Fruit fly (Drosophila melanogaster): ENCODE results near the gene CG1136.

The CG1136 gene

DNA sequence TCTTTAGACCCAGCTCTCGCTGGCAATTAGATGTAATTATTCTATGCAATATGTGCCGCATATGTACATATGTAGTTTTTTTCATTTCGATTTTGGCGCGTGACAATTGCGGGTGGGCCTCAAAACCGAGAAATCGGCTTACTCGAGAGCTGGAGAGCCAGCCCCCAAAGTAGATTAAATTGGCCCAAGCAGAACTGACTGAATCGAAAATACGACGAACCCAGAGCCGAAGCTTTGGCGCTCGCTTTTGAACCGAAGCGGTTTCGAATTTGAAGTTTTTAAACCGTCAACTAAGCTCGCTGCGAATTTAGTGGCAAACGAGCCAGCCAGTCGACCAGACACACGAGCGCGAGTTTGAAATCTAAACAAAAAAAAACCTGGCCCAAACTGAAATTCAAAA, at the start of gene CG1136:
Gene CG1136, plus strand, starts transcription at position 308 of the 400 bp plus-strand sequence.
- TF ChIP-seq OdsH (GFP tag; optimal IDR thresholded peaks at IDR 0.05) (no peak), CrebA (GFP tag; optimal IDR thresholded peaks at IDR 0.05; ENCODE audit: borderline replicate concordance) (no peak), lola (GFP tag; optimal IDR thresholded peaks at IDR 0.05) (no peak), sage (GFP tag; optimal IDR thresholded peaks at IDR 0.05) (no peak), CG32264 (GFP tag; optimal IDR thresholded peaks at IDR 0.05) (no peak), pan (optimal IDR thresholded peaks at IDR 0.05) (no peak), psq (GFP tag; optimal IDR thresholded peaks at IDR 0.05) (no peak), CG9705 (GFP tag; optimal IDR thresholded peaks at IDR 0.05) (no peak)

DNA sequence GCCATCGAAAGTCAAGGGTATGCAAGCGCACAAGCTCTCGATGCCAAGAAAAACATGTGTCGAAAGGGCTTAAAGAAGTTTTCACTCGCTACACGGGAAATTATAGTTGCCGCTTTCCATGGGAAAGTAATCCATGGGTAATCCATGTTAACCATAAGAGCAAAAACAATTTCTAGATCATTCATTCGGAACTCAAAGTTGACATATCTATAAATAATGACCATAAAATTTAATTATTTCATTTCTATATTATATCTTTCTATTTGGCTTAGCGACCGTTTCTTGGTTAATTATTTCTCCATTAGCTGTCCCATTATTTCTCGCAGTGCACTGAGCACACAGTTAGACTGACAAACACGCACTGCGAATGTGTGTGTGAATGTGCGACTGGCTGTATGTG, 45.7 kb upstream of the CG1136 start:
- TF ChIP-seq dsf (GFP tag; optimal IDR thresholded peaks at IDR 0.05; ENCODE audit: borderline replicate concordance): no peak
- no peak for TF ChIP-seq woc (GFP tag; optimal IDR thresholded peaks at IDR 0.05)
- TF ChIP-seq Rel (GFP tag; optimal IDR thresholded peaks at IDR 0.05): no peak
- no peak for TF ChIP-seq Rel (tag; optimal IDR thresholded peaks at IDR 0.05)
- TF ChIP-seq pan (optimal IDR thresholded peaks at IDR 0.05): no peak
- TF ChIP-seq Myc (optimal IDR thresholded peaks at IDR 0.05): no peak
- no peak for TF ChIP-seq jim (GFP tag; optimal IDR thresholded peaks at IDR 0.05)
- no peak for TF ChIP-seq Mio (GFP tag; optimal IDR thresholded peaks at IDR 0.05)
- TF ChIP-seq lola (GFP tag; optimal IDR thresholded peaks at IDR 0.05): no peak
- no peak for TF ChIP-seq N (GFP tag; optimal IDR thresholded peaks at IDR 0.05)
- no peak for TF ChIP-seq Dfd (GFP tag; optimal IDR thresholded peaks at IDR 0.05)
- no peak for TF ChIP-seq foxo (GFP tag; optimal IDR thresholded peaks at IDR 0.05)
- TF ChIP-seq OdsH (GFP tag; optimal IDR thresholded peaks at IDR 0.05): no peak
- TF ChIP-seq Hr83 (GFP tag; optimal IDR thresholded peaks at IDR 0.05; ENCODE audit: poor library complexity, severe bottlenecking): no peak

DNA sequence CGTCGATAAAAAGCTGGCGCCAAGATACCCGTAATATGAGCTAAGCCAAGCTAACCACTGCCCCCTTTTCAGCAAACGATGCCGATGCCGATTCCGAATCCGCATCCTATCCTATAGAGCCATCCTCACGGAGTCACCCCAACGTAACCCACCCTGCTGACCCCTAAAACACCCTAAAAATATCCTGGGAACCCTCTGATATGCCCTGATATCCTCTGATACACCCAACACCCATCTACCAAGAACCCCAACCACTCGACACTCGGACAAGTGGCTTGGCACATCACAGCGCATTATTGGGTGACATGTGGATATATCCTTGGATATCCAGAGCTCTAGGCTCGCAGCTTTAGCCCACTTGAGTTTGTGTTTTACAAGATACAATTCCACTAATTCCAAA, 44.9 kb upstream of the CG1136 start:
- TF ChIP-seq Dif (GFP tag; optimal IDR thresholded peaks at IDR 0.05; ENCODE audit: partially characterized antibody) (no peak), foxo (GFP tag; optimal IDR thresholded peaks at IDR 0.05) (no peak)

DNA sequence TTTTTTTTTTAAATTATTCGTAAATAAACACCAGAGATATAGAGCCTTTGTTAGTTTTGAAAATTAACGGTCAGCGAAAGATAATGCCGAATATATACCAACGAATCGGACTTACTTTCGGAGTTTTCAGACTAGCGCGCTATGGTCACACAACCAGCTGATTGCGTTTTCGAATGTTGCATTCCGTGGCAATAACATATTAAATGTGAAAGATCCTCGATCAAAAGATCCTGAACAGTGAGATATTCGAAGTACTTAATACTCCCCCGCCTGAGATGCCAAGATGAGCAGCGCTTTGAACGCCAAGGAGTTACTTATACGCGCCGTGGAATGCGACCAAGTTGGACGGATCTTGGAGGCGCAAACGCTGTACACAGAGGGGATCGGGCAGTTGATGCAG, 43.1 kb upstream of the CG1136 start, which contains the start of gene CG14985:
Gene CG14985, plus strand, starts transcription at position 159 of the 400 bp plus-strand sequence.
- TF ChIP-seq Dif (GFP tag; optimal IDR thresholded peaks at IDR 0.05; ENCODE audit: partially characterized antibody): no peak
- TF ChIP-seq Vsx2 (GFP tag; optimal IDR thresholded peaks at IDR 0.05; ENCODE audit: partially characterized antibody): no peak
- TF ChIP-seq CrebA (GFP tag; optimal IDR thresholded peaks at IDR 0.05; ENCODE audit: borderline replicate concordance): no peak
- no peak for TF ChIP-seq jim (GFP tag; optimal IDR thresholded peaks at IDR 0.05)
- TF ChIP-seq CG32264 (GFP tag; optimal IDR thresholded peaks at IDR 0.05): no peak
- no peak for TF ChIP-seq dl (GFP tag; optimal IDR thresholded peaks at IDR 0.05; ENCODE audit: insufficient read depth in 1 of 2, partially characterized antibody in 2 of 2)
- TF ChIP-seq rgr (GFP tag; optimal IDR thresholded peaks at IDR 0.05): no peak
- no peak for TF ChIP-seq woc (GFP tag; optimal IDR thresholded peaks at IDR 0.05)
- no peak for TF ChIP-seq h (GFP tag; optimal IDR thresholded peaks at IDR 0.05)
- no peak for TF ChIP-seq lola (GFP tag; optimal IDR thresholded peaks at IDR 0.05)
- no peak for TF ChIP-seq foxo (GFP tag; optimal IDR thresholded peaks at IDR 0.05)
- TF ChIP-seq sv (GFP tag; optimal IDR thresholded peaks at IDR 0.05): no peak
- TF ChIP-seq dmrt93B (GFP tag; optimal IDR thresholded peaks at IDR 0.05): no peak
- no peak for TF ChIP-seq pan (optimal IDR thresholded peaks at IDR 0.05)

DNA sequence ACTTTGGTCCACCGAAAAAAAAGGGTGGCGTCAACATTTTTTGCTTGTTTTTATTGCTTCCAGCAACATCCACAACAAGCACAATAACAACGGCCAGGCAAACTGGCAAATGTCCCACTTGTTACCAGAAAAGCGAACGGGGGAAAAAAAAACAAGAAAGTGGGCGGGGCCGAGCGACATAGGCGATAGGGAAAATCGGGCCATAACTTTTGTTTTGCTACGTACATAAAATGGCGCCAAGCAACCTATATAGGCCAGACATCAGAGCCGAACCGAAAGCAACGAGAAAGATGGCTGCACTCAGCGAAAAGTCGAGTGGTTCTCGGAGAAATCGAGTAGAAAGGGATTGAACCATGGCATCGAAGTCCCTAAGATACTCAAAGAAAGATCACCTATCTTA, 39.1 kb upstream of the CG1136 start:
- no peak for TF ChIP-seq Sp1 (GFP tag; optimal IDR thresholded peaks at IDR 0.05)
- no peak for TF ChIP-seq usp (GFP tag; optimal IDR thresholded peaks at IDR 0.05)
- TF ChIP-seq ey (GFP tag; optimal IDR thresholded peaks at IDR 0.05): no peak
- no peak for TF ChIP-seq dmrt93B (GFP tag; optimal IDR thresholded peaks at IDR 0.05)
- TF ChIP-seq Rel (GFP tag; optimal IDR thresholded peaks at IDR 0.05): no peak
- no peak for TF ChIP-seq Rel (tag; optimal IDR thresholded peaks at IDR 0.05)
- TF ChIP-seq CG9705 (GFP tag; optimal IDR thresholded peaks at IDR 0.05): no peak
- TF ChIP-seq Mio (GFP tag; optimal IDR thresholded peaks at IDR 0.05): no peak
- TF ChIP-seq GATAd (GFP tag; optimal IDR thresholded peaks at IDR 0.05): no peak
- no peak for TF ChIP-seq fru (GFP tag; optimal IDR thresholded peaks at IDR 0.05)
- no peak for TF ChIP-seq rgr (GFP tag; optimal IDR thresholded peaks at IDR 0.05)
- TF ChIP-seq HLH106 (tag; optimal IDR thresholded peaks at IDR 0.05): no peak
- TF ChIP-seq foxo (GFP tag; optimal IDR thresholded peaks at IDR 0.05): no peak
- no peak for TF ChIP-seq Jra (GFP tag; optimal IDR thresholded peaks at IDR 0.05)
- TF ChIP-seq psq (GFP tag; optimal IDR thresholded peaks at IDR 0.05): no peak
- TF ChIP-seq dsf (GFP tag; optimal IDR thresholded peaks at IDR 0.05; ENCODE audit: borderline replicate concordance): no peak
- TF ChIP-seq sage (GFP tag; optimal IDR thresholded peaks at IDR 0.05): no peak
- no peak for TF ChIP-seq Abd-B (GFP tag; optimal IDR thresholded peaks at IDR 0.05)
- no peak for TF ChIP-seq OdsH (GFP tag; optimal IDR thresholded peaks at IDR 0.05)
- no peak for TF ChIP-seq Dfd (GFP tag; optimal IDR thresholded peaks at IDR 0.05)

Data from whole organism, wandering third instar larva.